Worm (Caenorhabditis elegans) whole organism, L4 larva: ENCODE results near the gene W02D7.12.

ENCODE experiments used
- F10B5.3 ChIP-seq: sonication (generic microtip); optimal IDR thresholded peaks from 2 replicates; lab custom pipeline; 2016; ENCODE audit warnings: mild to moderate bottlenecking, missing genetic modification characterization, missing compliant biosample characterization
- F37D6.2 ChIP-seq: sonication (generic microtip); optimal IDR thresholded peaks from 2 replicates; lab custom pipeline; 2016; ENCODE audit warnings: mild to moderate bottlenecking, missing genetic modification characterization, missing compliant biosample characterization
- F44E2.7 ChIP-seq: fragments of 200-800 bp; sonication (Bioruptor generic); IDR thresholded peaks from 2 replicates; pipeline ENCODE4 v2.1.2; 2022; ENCODE audit warnings: missing genetic modification characterization, missing compliant biosample characterization
- R02D3.7 ChIP-seq: fragments of 150-350 bp; sonication (generic microtip); optimal IDR thresholded peaks from 3 replicates; lab custom pipeline; 2014; ENCODE audit warnings: missing biosample characterization, missing genetic modification characterization
- Y105C5A.15 ChIP-seq: fragments of 200-800 bp; sonication (Bioruptor generic); IDR thresholded peaks from 2 replicates; pipeline ENCODE4 v1.3.6; 2022; ENCODE audit warnings: missing genetic modification characterization, missing compliant biosample characterization
- Y48G9A.11 ChIP-seq: fragments of 200-800 bp; sonication (Bioruptor generic); IDR thresholded peaks from 2 replicates; pipeline ENCODE4 v1.3.6; 2022; ENCODE audit warnings: missing genetic modification reagents, missing genetic modification characterization, missing compliant biosample characterization
- Y75B8A.6 ChIP-seq: fragments of 200-800 bp; sonication (Bioruptor generic); IDR thresholded peaks from 2 replicates; pipeline ENCODE4 v1.3.6; 2022; ENCODE audit warnings: missing genetic modification reagents, missing genetic modification characterization, missing compliant biosample characterization
- ZK337.2 ChIP-seq: fragments of 200-800 bp; sonication (Bioruptor generic); IDR thresholded peaks from 2 replicates; pipeline ENCODE4 v1.3.6; 2022; ENCODE audit warnings: missing genetic modification reagents, missing genetic modification characterization, missing compliant biosample characterization
- ZK546.5 ChIP-seq, 2 experiments: sonication (generic microtip); optimal IDR thresholded peaks; 2 replicates each; lab custom pipeline; 2017; ENCODE audit warnings: missing biosample characterization in 2 of 2, missing genetic modification characterization in 2 of 2
- aly-2 ChIP-seq: sonication (generic microtip); optimal IDR thresholded peaks from 2 replicates; lab custom pipeline; 2018; ENCODE audit warnings: missing biosample characterization, missing genetic modification characterization
- arid-1 ChIP-seq: fragments of 200-800 bp; sonication (Bioruptor generic); conservative IDR thresholded peaks from 2 replicates; pipeline ENCODE4 v1.3.6; 2022; ENCODE audit warnings: missing genetic modification reagents, missing genetic modification characterization, missing compliant biosample characterization
- ceh-28 ChIP-seq: fragments of 150-350 bp; optimal IDR thresholded peaks from 2 replicates; lab custom pipeline; 2014; ENCODE audit warnings: missing biosample characterization, missing genetic modification reagents, missing genetic modification characterization
- ceh-82 ChIP-seq: sonication (generic microtip); optimal IDR thresholded peaks from 2 replicates; lab custom pipeline; 2017; ENCODE audit warnings: missing biosample characterization, missing genetic modification characterization
- daf-12 ChIP-seq: fragments of 150-350 bp; optimal IDR thresholded peaks from 2 replicates; lab custom pipeline; 2014; ENCODE audit warnings: missing biosample characterization, missing genetic modification reagents, missing genetic modification characterization
- daf-16 ChIP-seq, 3 experiments: sonication (generic microtip); optimal IDR thresholded peaks; 2 replicates each; lab custom pipeline; 2016 to 2017; ENCODE audit warnings: missing genetic modification characterization in 3 of 3, missing genetic modification reagents in 3 of 3, mild to moderate bottlenecking in 2 of 3, missing compliant biosample characterization in 2 of 3, missing biosample characterization in 1 of 3, moderate library complexity in 1 of 3
- dmd-6 ChIP-seq: fragments of 200-800 bp; sonication (Bioruptor generic); IDR thresholded peaks from 2 replicates; pipeline ENCODE4 v1.3.6; 2022; ENCODE audit warnings: missing genetic modification reagents, missing genetic modification characterization, missing compliant biosample characterization
- dmd-8 ChIP-seq: fragments of 200-800 bp; sonication (Bioruptor generic); IDR thresholded peaks from 2 replicates; pipeline ENCODE4 v1.3.6; 2022; ENCODE audit warnings: missing genetic modification characterization, missing compliant biosample characterization
- dmd-9 ChIP-seq: fragments of 200-800 bp; sonication (Bioruptor generic); IDR thresholded peaks from 2 replicates; pipeline ENCODE4 v1.3.6; 2022; ENCODE audit warnings: missing genetic modification reagents, missing genetic modification characterization, missing compliant biosample characterization
- duxl-1 ChIP-seq: sonication (generic microtip); optimal IDR thresholded peaks from 2 replicates; lab custom pipeline; 2016; ENCODE audit warnings: mild to moderate bottlenecking, missing genetic modification characterization, moderate library complexity, missing compliant biosample characterization; ENCODE audit not compliant: poor library complexity
- dve-1 ChIP-seq: sonication (generic microtip); optimal IDR thresholded peaks from 2 replicates; lab custom pipeline; 2017; ENCODE audit warnings: antibody characterized with exemption, mild to moderate bottlenecking, missing genetic modification characterization, missing compliant biosample characterization; ENCODE audit not compliant: insufficient read depth
- fkh-10 ChIP-seq: fragments of 150-350 bp; optimal IDR thresholded peaks from 2 replicates; lab custom pipeline; 2014; ENCODE audit warnings: missing biosample characterization, missing genetic modification reagents, missing genetic modification characterization
- gei-8 ChIP-seq: fragments of 200-800 bp; sonication (Bioruptor generic); optimal IDR thresholded peaks from 2 replicates; lab custom pipeline; 2018; ENCODE audit warnings: mild to moderate bottlenecking, missing genetic modification characterization, missing compliant biosample characterization
- hif-1 ChIP-seq, 2 experiments: sonication (generic microtip); optimal IDR thresholded peaks; 2 replicates each; lab custom pipeline; 2016 to 2017; ENCODE audit warnings: missing compliant biosample characterization in 2 of 2, missing genetic modification characterization in 2 of 2, missing genetic modification reagents in 2 of 2, missing genotype in 2 of 2, mild to moderate bottlenecking in 1 of 2
- hlh-11 ChIP-seq: fragments of 200-800 bp; sonication (Bioruptor generic); optimal IDR thresholded peaks from 2 replicates; lab custom pipeline; 2018; ENCODE audit warnings: mild to moderate bottlenecking, missing genetic modification characterization, missing compliant biosample characterization
- hlh-30 ChIP-seq: sonication (generic microtip); optimal IDR thresholded peaks from 2 replicates; lab custom pipeline; 2017; ENCODE audit warnings: antibody characterized with exemption, mild to moderate bottlenecking, missing genetic modification characterization, missing compliant biosample characterization; ENCODE audit not compliant: insufficient read depth
- lim-7 ChIP-seq: fragments of 200-800 bp; sonication (Bioruptor generic); IDR thresholded peaks from 2 replicates; pipeline ENCODE4 v1.3.6; 2022; ENCODE audit warnings: missing genetic modification characterization, missing compliant biosample characterization
- lin-13 ChIP-seq: fragments of 150-350 bp; optimal IDR thresholded peaks from 2 replicates; lab custom pipeline; 2014; ENCODE audit warnings: missing biosample characterization, missing genetic modification reagents, missing genetic modification characterization
- lin-39 ChIP-seq: fragments of 150-350 bp; optimal IDR thresholded peaks from 2 replicates; lab custom pipeline; 2014; ENCODE audit warnings: missing biosample characterization, missing genetic modification reagents, missing genetic modification characterization
- lsy-2 ChIP-seq, 2 experiments: fragments of 150-350 bp in 1 of 2; sonication (generic microtip) in 1 of 2; optimal IDR thresholded peaks; 2 replicates each; lab custom pipeline; 2014 to 2017; ENCODE audit warnings: missing biosample characterization in 2 of 2, missing genetic modification characterization in 2 of 2
- madf-9 ChIP-seq: fragments of 200-800 bp; sonication (Bioruptor generic); conservative IDR thresholded peaks from 2 replicates; pipeline ENCODE4 v1.3.6; 2022; ENCODE audit warnings: missing genetic modification reagents, missing genetic modification characterization, missing compliant biosample characterization
- mdl-1 ChIP-seq, 2 experiments: fragments of 150-350 bp in 1 of 2; sonication (generic microtip) in 1 of 2; optimal IDR thresholded peaks; 2 replicates each; lab custom pipeline; 2014 to 2017; ENCODE audit warnings: missing biosample characterization in 2 of 2, missing genetic modification characterization in 2 of 2
- mdt-29 ChIP-seq: fragments of 200-800 bp; sonication (Bioruptor generic); IDR thresholded peaks from 2 replicates; pipeline ENCODE4 v1.3.6; 2022; ENCODE audit warnings: missing genetic modification reagents, missing genetic modification characterization, missing compliant biosample characterization
- mxl-2 ChIP-seq: fragments of 200-800 bp; sonication (Bioruptor generic); conservative IDR thresholded peaks from 2 replicates; pipeline ENCODE4 v1.3.6; 2022; ENCODE audit warnings: missing genetic modification reagents, missing genetic modification characterization, missing compliant biosample characterization
- mxl-3 ChIP-seq: fragments of 200-800 bp; sonication (Bioruptor generic); optimal IDR thresholded peaks from 2 replicates; lab custom pipeline; 2018; ENCODE audit warnings: mild to moderate bottlenecking, missing genetic modification characterization, missing compliant biosample characterization
- nhr-11 ChIP-seq: fragments of 150-350 bp; optimal IDR thresholded peaks from 2 replicates; lab custom pipeline; 2014; ENCODE audit warnings: missing biosample characterization, missing genetic modification characterization
- nhr-28 ChIP-seq: fragments of 150-350 bp; optimal IDR thresholded peaks from 2 replicates; lab custom pipeline; 2014; ENCODE audit warnings: missing biosample characterization, missing genetic modification characterization
- nhr-48 ChIP-seq: sonication (generic microtip); optimal IDR thresholded peaks from 2 replicates; lab custom pipeline; 2016; ENCODE audit warnings: mild to moderate bottlenecking, missing genetic modification characterization, missing compliant biosample characterization
- nhr-77 ChIP-seq: fragments of 150-350 bp; optimal IDR thresholded peaks from 2 replicates; lab custom pipeline; 2014; ENCODE audit warnings: missing biosample characterization, missing genetic modification characterization
- pha-4 ChIP-seq, 2 experiments: fragments of 150-350 bp in 1 of 2; fragments of 200-800 bp in 1 of 2; sonication (Bioruptor generic) in 1 of 2; IDR thresholded peaks in 1 of 2; optimal IDR thresholded peaks in 1 of 2; 2 replicates each; pipeline versions ENCODE4 v1.3.6 to Lab custom; 2014 to 2022; ENCODE audit warnings: missing genetic modification characterization in 2 of 2, missing genetic modification reagents in 2 of 2, missing biosample characterization in 1 of 2, missing compliant biosample characterization in 1 of 2
- php-3 ChIP-seq: fragments of 200-800 bp; sonication (Bioruptor generic); IDR thresholded peaks from 2 replicates; pipeline ENCODE4 v1.3.6; 2022; ENCODE audit warnings: missing genetic modification reagents, missing genetic modification characterization, missing compliant biosample characterization
- pqm-1 ChIP-seq: sonication (generic microtip); optimal IDR thresholded peaks from 2 replicates; lab custom pipeline; 2017; ENCODE audit warnings: missing biosample characterization, missing genetic modification characterization
- skn-1 ChIP-seq: fragments of 150-350 bp; optimal IDR thresholded peaks from 2 replicates; lab custom pipeline; 2014; ENCODE audit warnings: missing biosample characterization, missing genetic modification characterization
- snpc-1.2 ChIP-seq: fragments of 200-800 bp; sonication (Bioruptor generic); IDR thresholded peaks from 2 replicates; pipeline ENCODE4 v1.3.6; 2022; ENCODE audit warnings: missing genetic modification reagents, missing genetic modification characterization, missing compliant biosample characterization
- tag-97 ChIP-seq: fragments of 200-800 bp; sonication (Bioruptor generic); IDR thresholded peaks from 2 replicates; pipeline ENCODE4 v1.3.6; 2022; ENCODE audit warnings: missing genetic modification characterization, missing compliant biosample characterization
- tra-1 ChIP-seq: fragments of 200-800 bp; sonication (Bioruptor generic); IDR thresholded peaks from 2 replicates; pipeline ENCODE4 v1.3.6; 2022; ENCODE audit warnings: missing genetic modification reagents, missing genetic modification characterization, missing compliant biosample characterization
- unc-130 ChIP-seq: sonication (generic microtip); optimal IDR thresholded peaks from 2 replicates; lab custom pipeline; 2016; ENCODE audit warnings: missing genetic modification reagents, missing genetic modification characterization, missing compliant biosample characterization
- unc-39 ChIP-seq: sonication (generic microtip); optimal IDR thresholded peaks from 2 replicates; lab custom pipeline; 2017; ENCODE audit warnings: missing biosample characterization, missing genetic modification characterization
- unc-62 ChIP-seq, 3 experiments: fragments of 150-350 bp in 1 of 3; sonication (generic microtip); optimal IDR thresholded peaks in 2 of 3; peaks in 1 of 3; 1 replicate in 1 of 3; 2 replicates in 2 of 3; lab custom pipeline; 2014 to 2017; ENCODE audit warnings: missing biosample characterization in 3 of 3, missing genetic modification characterization in 3 of 3, missing genetic modification reagents in 3 of 3, missing genotype in 1 of 3
- vab-7 ChIP-seq: fragments of 200-800 bp; sonication (Bioruptor generic); IDR thresholded peaks from 2 replicates; pipeline ENCODE4 v1.3.6; 2022; ENCODE audit warnings: missing genetic modification reagents, missing genetic modification characterization, missing compliant biosample characterization
- zag-1 ChIP-seq: fragments of 150-350 bp; optimal IDR thresholded peaks from 2 replicates; lab custom pipeline; 2014; ENCODE audit warnings: missing biosample characterization, missing genetic modification characterization

The W02D7.12 gene

ce11 chrV:8307013-8307412 lies 4.3 kb upstream of the W02D7.12 start:
- TF ChIP-seq lim-7 (GFP tag; lab: Robert Waterston, UW) (no peak), unc-62 (GFP tag; optimal IDR thresholded peaks at IDR 0.05 in 1 of 2; lab: Kevin White, UChicago) (peak in 1 of 2 experiments; percentile 90), unc-62 (tag; optimal IDR thresholded peaks at IDR 0.05; lab: Kevin White, UChicago) (no peak), hif-1 (tag; optimal IDR thresholded peaks at IDR 0.05; lab: Kevin White, UChicago) (no peak), unc-130 (no peak), ceh-82 (tag; lab: Kevin White, UChicago) (no peak), php-3 (GFP tag; lab: Robert Waterston, UW) (no peak), skn-1 (tag; lab: Kevin White, UChicago) (no peak), tag-97 (no peak), aly-2 (no peak), dmd-8 (no peak), daf-12 (tag; lab: Kevin White, UChicago) (no peak), Y105C5A.15 (GFP tag; lab: Robert Waterston, UW) (no peak), madf-9 (no peak), gei-8 (GFP tag; lab: Kevin White, UChicago) (no peak), mdl-1 (tag; optimal IDR thresholded peaks at IDR 0.05; lab: Kevin White, UChicago) (no peak), daf-16 (GFP tag; optimal IDR thresholded peaks at IDR 0.05; lab: Kevin White, UChicago) (no peak), daf-16 (tag; optimal IDR thresholded peaks at IDR 0.05; lab: Kevin White, UChicago) (peak; percentile 55), nhr-77 (peak; percentile 33), duxl-1 (tag; lab: Kevin White, UChicago) (no peak), snpc-1.2 (GFP tag; lab: Robert Waterston, UW) (no peak), nhr-11 (tag; lab: Kevin White, UChicago) (no peak), lsy-2 (tag; optimal IDR thresholded peaks at IDR 0.05; lab: Kevin White, UChicago) (no peak), lin-39 (tag; lab: Kevin White, UChicago) (no peak), ZK337.2 (no peak), vab-7 (GFP tag; lab: Robert Waterston, UW) (no peak), unc-39 (tag; lab: Kevin White, UChicago) (no peak), zag-1 (no peak), dmd-6 (GFP tag; lab: Robert Waterston, UW) (peak; percentile 82), arid-1 (GFP tag; lab: Robert Waterston, UW) (no peak), hlh-30 (tag; lab: Kevin White, UChicago) (peak; percentile 54), Y48G9A.11 (GFP tag; lab: Robert Waterston, UW) (no peak), lin-13 (GFP tag; lab: Kevin White, UChicago) (no peak), dmd-9 (GFP tag; lab: Robert Waterston, UW) (no peak), F44E2.7 (no peak), fkh-10 (GFP tag; lab: Kevin White, UChicago) (no peak), mxl-2 (no peak), hlh-11 (tag; lab: Kevin White, UChicago) (peak; percentile 65), ZK546.5 (tag; optimal IDR thresholded peaks at IDR 0.05; lab: Kevin White, UChicago) (no peak), pha-4 (GFP tag; IDR thresholded peaks at IDR 0.05; lab: Robert Waterston, UW) (no peak), pha-4 (tag; optimal IDR thresholded peaks at IDR 0.05; lab: Kevin White, UChicago) (no peak), F37D6.2 (no peak), pqm-1 (tag; lab: Kevin White, UChicago) (peak; percentile 63), F10B5.3 (tag; lab: Kevin White, UChicago) (no peak), mxl-3 (peak; percentile 64), Y75B8A.6 (no peak), tra-1 (GFP tag; lab: Robert Waterston, UW) (no peak), nhr-48 (tag; lab: Kevin White, UChicago) (no peak), mdt-29 (GFP tag; lab: Robert Waterston, UW) (no peak), dve-1 (tag; lab: Kevin White, UChicago) (peak; percentile 65), ceh-28 (tag; lab: Kevin White, UChicago) (no peak), R02D3.7 (tag; lab: Kevin White, UChicago) (no peak), nhr-28 (peak; percentile 60)
